Worm (Caenorhabditis elegans) whole organism, L4 larva: Measurements from ENCODE around the gene fbxc-14.
"Not testable (repeated sequence)": the region's sequence is repeated elsewhere in the genome, so short reads cannot be mapped to it uniquely, and the experiment has no call there.

Experiments
- ama-1 ChIP-seq: fragments of 150-350 bp; optimal IDR thresholded peaks from 2 replicates; lab custom pipeline; 2014; ENCODE audit warnings: inconsistent platforms, mixed read lengths
- ceh-82 ChIP-seq: sonication (generic microtip); optimal IDR thresholded peaks from 2 replicates; lab custom pipeline; 2017; ENCODE audit warnings: missing biosample characterization, missing genetic modification characterization
- dmd-9 ChIP-seq: fragments of 200-800 bp; sonication (Bioruptor generic); IDR thresholded peaks from 2 replicates; pipeline ENCODE4 v1.3.6; 2022; ENCODE audit warnings: missing genetic modification reagents, missing genetic modification characterization, missing compliant biosample characterization
- duxl-1 ChIP-seq: sonication (generic microtip); optimal IDR thresholded peaks from 2 replicates; lab custom pipeline; 2016; ENCODE audit warnings: mild to moderate bottlenecking, missing genetic modification characterization, moderate library complexity, missing compliant biosample characterization; ENCODE audit not compliant: poor library complexity
- egl-43 ChIP-seq: fragments of 200-800 bp; sonication (Bioruptor generic); IDR thresholded peaks from 2 replicates; pipeline ENCODE4 v1.3.6; 2022; ENCODE audit warnings: missing genetic modification reagents, missing genetic modification characterization, missing compliant biosample characterization
- fkh-10 ChIP-seq: fragments of 150-350 bp; optimal IDR thresholded peaks from 2 replicates; lab custom pipeline; 2014; ENCODE audit warnings: missing biosample characterization, missing genetic modification reagents, missing genetic modification characterization
- madf-5 ChIP-seq, 2 experiments: fragments of 200-800 bp; sonication (Bioruptor generic); IDR thresholded peaks; 2 replicates each; pipeline ENCODE4 v1.3.6; 2022; ENCODE audit warnings: missing compliant biosample characterization in 2 of 2, missing genetic modification characterization in 2 of 2
- mep-1 ChIP-seq: fragments of 150-350 bp; sonication (generic microtip); optimal IDR thresholded peaks from 3 replicates; lab custom pipeline; 2014; ENCODE audit warnings: missing biosample characterization, missing genetic modification characterization
- nhr-10 ChIP-seq: fragments of 150-350 bp; optimal IDR thresholded peaks from 2 replicates; lab custom pipeline; 2014; ENCODE audit warnings: missing biosample characterization, missing genetic modification characterization
- nhr-102 ChIP-seq: sonication (generic microtip); optimal IDR thresholded peaks from 2 replicates; lab custom pipeline; 2016; ENCODE audit warnings: mild to moderate bottlenecking, missing genetic modification characterization, moderate library complexity, missing compliant biosample characterization
- saeg-2 ChIP-seq: fragments of 200-800 bp; sonication (Bioruptor generic); IDR thresholded peaks from 2 replicates; pipeline ENCODE4 v1.3.6; 2022; ENCODE audit warnings: missing genetic modification reagents, missing genetic modification characterization, missing compliant biosample characterization
- snpc-4 ChIP-seq: fragments of 150-350 bp; optimal IDR thresholded peaks from 2 replicates; lab custom pipeline; 2014; ENCODE audit warnings: missing biosample characterization, missing genetic modification characterization
- unc-39 ChIP-seq: sonication (generic microtip); optimal IDR thresholded peaks from 2 replicates; lab custom pipeline; 2017; ENCODE audit warnings: missing biosample characterization, missing genetic modification characterization
- ztf-11 ChIP-seq: fragments of 150-350 bp; optimal IDR thresholded peaks from 2 replicates; lab custom pipeline; 2014; ENCODE audit warnings: missing biosample characterization, missing genetic modification characterization

DNA sequence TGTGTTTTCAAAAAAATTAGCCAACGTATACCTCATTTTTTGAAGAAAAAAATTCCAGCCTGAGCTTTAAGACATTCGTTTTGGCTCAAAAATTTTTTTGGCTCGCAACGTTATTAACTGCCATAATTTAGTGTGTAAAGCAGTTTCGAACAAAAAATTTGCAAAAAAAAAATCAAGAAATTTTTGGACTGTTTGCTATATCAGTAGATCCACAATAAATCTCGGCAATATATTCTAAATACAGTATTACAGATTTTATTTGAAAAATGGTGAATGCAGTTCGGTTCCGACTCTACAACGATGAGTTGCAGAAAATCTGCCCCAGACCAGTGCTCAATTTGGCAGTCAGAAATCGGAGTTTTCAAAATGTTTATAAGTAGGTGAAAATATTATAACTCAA lies 6.0 kb upstream of the fbxc-14 start, which contains the start of gene C32B5.6:
- not testable (repeated sequence) for TF ChIP-seq egl-43; unc-39 (tag; lab: Kevin White, UChicago); saeg-2; nhr-10; fkh-10 (GFP tag; lab: Kevin White, UChicago); ceh-82 (tag; lab: Kevin White, UChicago); ama-1; dmd-9 (GFP tag; lab: Robert Waterston, UW); nhr-102 (tag; lab: Kevin White, UChicago); madf-5 (GFP tag; IDR thresholded peaks at IDR 0.05; lab: Robert Waterston, UW); duxl-1 (tag; lab: Kevin White, UChicago); ztf-11 (tag; lab: Kevin White, UChicago); snpc-4; mep-1 (tag; lab: Kevin White, UChicago)
